Fruit fly (Drosophila melanogaster) whole organism, embryonic: ENCODE results near the gene CG33191.

Source experiments
- B-H2 ChIP-seq: fragments of 200-800 bp; sonication (Bioruptor generic); optimal IDR thresholded peaks from 2 replicates; lab custom pipeline; 2018; ENCODE audit warnings: missing biosample characterization, mild to moderate bottlenecking, missing genetic modification characterization
- CG11560 ChIP-seq: fragments of 200-800 bp; sonication (Bioruptor generic); IDR thresholded peaks from 3 replicates; pipeline ENCODE4 v1.3.6; 2022; ENCODE audit warnings: missing biosample characterization, missing genetic modification characterization
- CG12219 ChIP-seq: fragments of 200-800 bp; sonication (Bioruptor generic); optimal IDR thresholded peaks from 3 replicates; lab custom pipeline; 2018; ENCODE audit warnings: missing biosample characterization, mild to moderate bottlenecking, missing genetic modification characterization
- CG13123 ChIP-seq: fragments of 200-800 bp; sonication (Bioruptor generic); optimal IDR thresholded peaks from 2 replicates; lab custom pipeline; 2016; ENCODE audit warnings: missing biosample characterization, missing genetic modification characterization
- CG14014 ChIP-seq: fragments of 200-800 bp; sonication (Bioruptor generic); IDR thresholded peaks from 2 replicates; pipeline ENCODE4 v1.3.6; 2022; ENCODE audit warnings: missing biosample characterization, missing genetic modification characterization
- CG15514 ChIP-seq: fragments of 200-800 bp; sonication (Bioruptor generic); optimal IDR thresholded peaks from 3 replicates; lab custom pipeline; 2017; ENCODE audit warnings: missing biosample characterization, missing genetic modification characterization, mild to moderate bottlenecking, moderate library complexity, missing genetic modification reagents
- CG1647 ChIP-seq: fragments of 200-800 bp; sonication (Bioruptor generic); optimal IDR thresholded peaks from 3 replicates; lab custom pipeline; 2016; ENCODE audit warnings: missing biosample characterization, missing genetic modification characterization
- CG18476 ChIP-seq: fragments of 200-800 bp; sonication (Bioruptor generic); optimal IDR thresholded peaks from 2 replicates; lab custom pipeline; 2016; ENCODE audit warnings: missing biosample characterization, mild to moderate bottlenecking, missing genetic modification characterization
- CG2120 ChIP-seq: fragments of 200-800 bp; sonication (Bioruptor generic); optimal IDR thresholded peaks from 3 replicates; lab custom pipeline; 2016; ENCODE audit warnings: missing biosample characterization, missing genetic modification characterization
- CG31224 ChIP-seq: fragments of 200-800 bp; sonication (Bioruptor generic); IDR thresholded peaks from 2 replicates; pipeline ENCODE4 v1.3.6; 2022; ENCODE audit warnings: missing biosample characterization, missing genetic modification characterization
- CG34224 ChIP-seq: fragments of 200-800 bp; sonication (Bioruptor generic); IDR thresholded peaks from 3 replicates; pipeline ENCODE4 v1.3.6; 2022; ENCODE audit warnings: missing biosample characterization, missing genetic modification characterization; ENCODE audit not compliant: partially characterized antibody
- CG42726 ChIP-seq: fragments of 200-800 bp; sonication (Bioruptor generic); IDR thresholded peaks from 2 replicates; pipeline ENCODE4 v1.3.6; 2022; ENCODE audit warnings: missing biosample characterization, missing genetic modification characterization; ENCODE audit not compliant: partially characterized antibody
- CG5245 ChIP-seq: fragments of 200-800 bp; sonication (Bioruptor generic); optimal IDR thresholded peaks from 3 replicates; lab custom pipeline; 2016; ENCODE audit warnings: missing biosample characterization, missing genetic modification characterization
- CG6175 ChIP-seq: fragments of 200-800 bp; sonication (Bioruptor generic); IDR thresholded peaks from 3 replicates; pipeline ENCODE4 v1.3.6; 2022; ENCODE audit warnings: missing biosample characterization, missing genetic modification characterization
- CG6813 ChIP-seq: fragments of 200-800 bp; sonication (Bioruptor generic); optimal IDR thresholded peaks from 2 replicates; lab custom pipeline; 2017; ENCODE audit warnings: missing biosample characterization, missing genetic modification characterization, mild to moderate bottlenecking, moderate library complexity, missing genetic modification reagents
- CG8944 ChIP-seq: fragments of 200-800 bp; sonication (Bioruptor generic); optimal IDR thresholded peaks from 3 replicates; lab custom pipeline; 2016; ENCODE audit warnings: missing biosample characterization, missing genetic modification characterization
- CHES-1-like ChIP-seq: fragments of 200-800 bp; sonication (Bioruptor generic); optimal IDR thresholded peaks from 2 replicates; lab custom pipeline; 2016; ENCODE audit warnings: missing biosample characterization, missing genetic modification characterization
- Chrac-16 ChIP-seq: fragments of 200-800 bp; sonication (Bioruptor generic); optimal IDR thresholded peaks from 3 replicates; lab custom pipeline; 2016; ENCODE audit warnings: missing biosample characterization, missing genetic modification characterization
- CrebB ChIP-seq: fragments of 200-800 bp; sonication (Bioruptor generic); optimal IDR thresholded peaks from 3 replicates; lab custom pipeline; 2018; ENCODE audit warnings: missing biosample characterization, mild to moderate bottlenecking, missing genetic modification characterization
- Deaf1 ChIP-seq: fragments of 200-800 bp; optimal IDR thresholded peaks from 3 replicates; lab custom pipeline; 2019; ENCODE audit warnings: missing biosample characterization, mild to moderate bottlenecking, missing genetic modification characterization, moderate library complexity
- E2f1 ChIP-seq: fragments of 200-800 bp; sonication (Bioruptor generic); IDR thresholded peaks from 2 replicates; pipeline ENCODE4 v1.3.6; 2022; ENCODE audit warnings: missing biosample characterization, missing genetic modification characterization
- E2f2 ChIP-seq: fragments of 200-800 bp; sonication (Bioruptor generic); IDR thresholded peaks from 2 replicates; pipeline ENCODE4 v1.3.6; 2022; ENCODE audit warnings: missing biosample characterization, missing genetic modification characterization
- HLHmδ ChIP-seq: fragments of 200-800 bp; sonication (Bioruptor generic); optimal IDR thresholded peaks from 2 replicates; lab custom pipeline; 2018; ENCODE audit warnings: missing biosample characterization, mild to moderate bottlenecking, missing genetic modification characterization, moderate library complexity
- Hand ChIP-seq: fragments of 200-800 bp; sonication (Bioruptor generic); optimal IDR thresholded peaks from 2 replicates; lab custom pipeline; 2017; ENCODE audit warnings: mild to moderate bottlenecking, missing biosample characterization, missing genetic modification reagents, missing genetic modification characterization
- Hmx ChIP-seq: fragments of 200-800 bp; sonication (Bioruptor generic); optimal IDR thresholded peaks from 2 replicates; lab custom pipeline; 2016; ENCODE audit warnings: missing biosample characterization, missing genetic modification characterization
- Hsf ChIP-seq: fragments of 200-800 bp; sonication (Bioruptor generic); optimal IDR thresholded peaks from 3 replicates; lab custom pipeline; 2016; ENCODE audit warnings: missing biosample characterization, missing genetic modification characterization
- MESR4 ChIP-seq: fragments of 200-800 bp; sonication (Bioruptor generic); optimal IDR thresholded peaks from 2 replicates; lab custom pipeline; 2018; ENCODE audit warnings: missing biosample characterization, mild to moderate bottlenecking, missing genetic modification characterization, moderate library complexity
- Max ChIP-seq: fragments of 200-800 bp; sonication (Bioruptor generic); optimal IDR thresholded peaks from 2 replicates; lab custom pipeline; 2016; ENCODE audit warnings: missing biosample characterization, mild to moderate bottlenecking, missing genetic modification characterization
- Meics ChIP-seq: fragments of 200-800 bp; sonication (Bioruptor generic); optimal IDR thresholded peaks from 2 replicates; lab custom pipeline; 2017; ENCODE audit warnings: missing biosample characterization, mild to moderate bottlenecking, missing genetic modification characterization
- Neu2 ChIP-seq: fragments of 200-800 bp; sonication (Bioruptor generic); optimal IDR thresholded peaks from 3 replicates; lab custom pipeline; 2016; ENCODE audit warnings: missing biosample characterization, missing genetic modification characterization, borderline replicate concordance
- Opbp ChIP-seq: fragments of 200-800 bp; sonication (Bioruptor generic); IDR thresholded peaks from 3 replicates; pipeline ENCODE4 v1.3.6; 2022; ENCODE audit warnings: missing biosample characterization, missing genetic modification characterization; ENCODE audit not compliant: partially characterized antibody
- Side ChIP-seq: fragments of 200-800 bp; sonication (Bioruptor generic); optimal IDR thresholded peaks from 2 replicates; lab custom pipeline; 2016; ENCODE audit warnings: missing biosample characterization, missing genetic modification characterization
- Sry-β ChIP-seq: fragments of 200-800 bp; sonication (Bioruptor generic); optimal IDR thresholded peaks from 2 replicates; lab custom pipeline; 2018; ENCODE audit warnings: missing biosample characterization, mild to moderate bottlenecking, missing genetic modification characterization, moderate library complexity
- Usf ChIP-seq: fragments of 200-800 bp; sonication (Bioruptor generic); optimal IDR thresholded peaks from 2 replicates; lab custom pipeline; 2017; ENCODE audit warnings: missing genotype, missing biosample characterization, missing genetic modification characterization
- bcd ChIP-seq: fragments of 200-800 bp; sonication (Bioruptor generic); optimal IDR thresholded peaks from 2 replicates; lab custom pipeline; 2017; ENCODE audit warnings: missing biosample characterization, mild to moderate bottlenecking, missing genetic modification characterization
- chm ChIP-seq: fragments of 200-800 bp; sonication (Bioruptor generic); IDR thresholded peaks from 2 replicates; pipeline ENCODE4 v1.3.6; 2022; ENCODE audit warnings: missing biosample characterization, missing genetic modification characterization
- danr ChIP-seq: fragments of 200-800 bp; sonication (Bioruptor generic); IDR thresholded peaks from 2 replicates; pipeline ENCODE4 v1.3.6; 2022; ENCODE audit warnings: missing biosample characterization, missing genetic modification characterization
- eve ChIP-seq, 2 experiments: fragments of >200 bp; optimal IDR thresholded peaks; 2 replicates each; lab custom pipeline; 2017; ENCODE audit warnings: missing biosample characterization in 2 of 2, missing genetic modification characterization in 2 of 2
- her ChIP-seq: fragments of 200-800 bp; sonication (Bioruptor generic); optimal IDR thresholded peaks from 2 replicates; lab custom pipeline; 2016; ENCODE audit warnings: missing biosample characterization, missing genetic modification characterization
- jigr1 ChIP-seq: fragments of 200-800 bp; sonication (Bioruptor generic); IDR thresholded peaks from 3 replicates; pipeline ENCODE4 v1.3.6; 2022; ENCODE audit warnings: missing biosample characterization, missing genetic modification characterization
- lab ChIP-seq: fragments of 200-800 bp; sonication (Bioruptor generic); optimal IDR thresholded peaks from 3 replicates; lab custom pipeline; 2017; ENCODE audit warnings: missing biosample characterization, missing genetic modification characterization, mild to moderate bottlenecking, moderate library complexity, missing genetic modification reagents
- luna ChIP-seq: fragments of 200-800 bp; sonication (Bioruptor generic); optimal IDR thresholded peaks from 2 replicates; lab custom pipeline; 2016; ENCODE audit warnings: missing biosample characterization, missing genetic modification characterization
- mam ChIP-seq: fragments of 200-800 bp; sonication (Bioruptor generic); optimal IDR thresholded peaks from 3 replicates; lab custom pipeline; 2016; ENCODE audit warnings: missing biosample characterization, missing genetic modification characterization
- nom ChIP-seq: fragments of 200-800 bp; sonication (Bioruptor generic); optimal IDR thresholded peaks from 2 replicates; lab custom pipeline; 2017; ENCODE audit warnings: missing biosample characterization, missing genetic modification characterization, mild to moderate bottlenecking, moderate library complexity, missing genetic modification reagents
- pho ChIP-seq: fragments of 200-800 bp; sonication (Bioruptor generic); optimal IDR thresholded peaks from 2 replicates; lab custom pipeline; 2016; ENCODE audit warnings: missing biosample characterization, missing genetic modification characterization
- rib ChIP-seq: fragments of 200-800 bp; sonication (Bioruptor generic); IDR thresholded peaks from 2 replicates; pipeline ENCODE4 v1.3.6; 2022; ENCODE audit warnings: missing biosample characterization, missing genetic modification characterization
- tap ChIP-seq: fragments of 200-800 bp; optimal IDR thresholded peaks from 3 replicates; lab custom pipeline; 2019; ENCODE audit warnings: missing biosample characterization, mild to moderate bottlenecking, missing genetic modification characterization, moderate library complexity
- z ChIP-seq: fragments of 200-800 bp; sonication (Bioruptor generic); IDR thresholded peaks from 3 replicates; pipeline ENCODE4 v1.3.6; 2022; ENCODE audit warnings: missing biosample characterization, missing genetic modification characterization
- zen ChIP-seq: fragments of 200-800 bp; sonication (Bioruptor generic); optimal IDR thresholded peaks from 3 replicates; lab custom pipeline; 2018; ENCODE audit warnings: missing biosample characterization, mild to moderate bottlenecking, missing genetic modification characterization, moderate library complexity

Gene CG33191

DNA sequence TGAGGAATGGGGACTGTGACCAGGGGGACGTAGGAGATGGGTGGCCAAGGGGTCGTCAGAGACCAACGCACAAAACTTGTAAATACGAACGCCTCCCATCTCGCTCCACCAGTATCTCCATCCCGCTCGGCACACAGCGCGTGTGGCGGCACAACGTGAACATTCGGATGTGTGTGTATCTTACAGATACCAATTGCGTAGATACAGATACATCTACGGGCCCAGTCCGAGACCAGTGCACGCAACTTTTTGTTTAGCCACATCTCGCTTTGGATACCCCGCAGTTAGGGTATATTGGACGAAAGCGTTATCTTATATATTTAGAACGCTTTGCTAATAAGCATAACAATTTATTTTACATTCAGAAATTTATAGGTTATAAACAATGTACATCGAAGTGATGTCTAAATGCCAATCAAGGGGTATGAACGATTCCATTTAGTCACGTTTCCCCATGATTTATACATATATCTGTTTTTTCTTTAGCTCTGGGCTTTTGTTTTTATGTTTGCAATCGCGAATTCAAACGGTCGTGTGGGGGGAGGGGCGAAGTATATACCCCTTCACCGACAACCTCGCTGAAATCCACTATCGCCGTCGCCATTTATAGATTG, 31.7 kb upstream of the CG33191 start (continued):
- TF ChIP-seq lab (GFP tag; lab: Kevin White, UChicago) (peak; percentile 100), E2f1 (GFP tag; lab: Robert Waterston, UW) (peak; percentile 98), CG14014 (GFP tag; lab: Robert Waterston, UW) (peak; percentile 99), tap (peak; percentile 99), CG31224 (GFP tag; lab: Robert Waterston, UW) (peak; percentile 98), Side (peak; percentile 99), Max (GFP tag; lab: Kevin White, UChicago) (peak; percentile 98), B-H2 (GFP tag; lab: Kevin White, UChicago) (peak; percentile 96), eve (GFP tag; optimal IDR thresholded peaks at IDR 0.05; lab: Kevin White, UChicago) (peak in 1 of 2 experiments; percentile 99), nom (peak; percentile 97), CG6175 (peak; percentile 97), Neu2 (GFP tag; lab: Kevin White, UChicago) (peak; percentile 96), chm (peak; percentile 98), CHES-1-like (GFP tag; lab: Kevin White, UChicago) (peak; percentile 99), CG34224 (GFP tag; lab: Robert Waterston, UW) (no peak; the same call in 2 of the 3 replicates), Sry-β (GFP tag; lab: Kevin White, UChicago) (peak; percentile 69), rib (peak; percentile 99), z (peak; percentile 75; the same call in 2 of the 3 replicates), Opbp (GFP tag; lab: Robert Waterston, UW) (no peak), Chrac-16 (GFP tag; lab: Kevin White, UChicago) (peak; percentile 99), CG1647 (GFP tag; lab: Kevin White, UChicago) (peak; percentile 99), CG8944 (peak; percentile 98), CG2120 (peak; percentile 100), CG18476 (GFP tag; lab: Kevin White, UChicago) (peak; percentile 97), Hmx (GFP tag; lab: Kevin White, UChicago) (peak; percentile 97), MESR4 (GFP tag; lab: Kevin White, UChicago) (peak; percentile 87), CG42726 (0 out of 2 replicates have a peak, but pooled peaks have one; percentile 26), CG11560 (tag; lab: Robert Waterston, UW) (peak; percentile 93), Usf (GFP tag; lab: Kevin White, UChicago) (peak; percentile 98), CrebB (tag; lab: Kevin White, UChicago) (peak; percentile 99), HLHmδ (GFP tag; lab: Kevin White, UChicago) (peak; percentile 89), CG12219 (GFP tag; lab: Kevin White, UChicago) (peak; percentile 99), mam (GFP tag; lab: Kevin White, UChicago) (peak; percentile 99), Hsf (GFP tag; lab: Kevin White, UChicago) (peak; percentile 99), bcd (GFP tag; lab: Kevin White, UChicago) (peak; percentile 99), her (GFP tag; lab: Kevin White, UChicago) (peak; percentile 96), CG5245 (peak; percentile 98), E2f2 (GFP tag; lab: Robert Waterston, UW) (peak; percentile 88), CG13123 (GFP tag; lab: Kevin White, UChicago) (peak; percentile 97), zen (tag; lab: Kevin White, UChicago) (peak; percentile 96), jigr1 (GFP tag; lab: Robert Waterston, UW) (peak; percentile 97), pho (peak; percentile 99), Meics (GFP tag; lab: Kevin White, UChicago) (peak; percentile 99), danr (GFP tag; lab: Robert Waterston, UW) (peak; percentile 98), CG15514 (peak; percentile 95), Deaf1 (peak; percentile 88), luna (GFP tag; lab: Kevin White, UChicago) (peak; percentile 98), Hand (peak; percentile 98), CG6813 (GFP tag; lab: Kevin White, UChicago) (peak; percentile 98)
